Worm (Caenorhabditis elegans) whole organism, L4/young adult: ENCODE results near the gene cthd-1.

Source experiments
- W03F9.2 ChIP-seq: fragments of 150-350 bp; optimal IDR thresholded peaks from 2 replicates; lab custom pipeline; 2014; ENCODE audit warnings: missing biosample characterization, missing genetic modification characterization
- dao-5 ChIP-seq: sonication (generic microtip); optimal IDR thresholded peaks from 2 replicates; lab custom pipeline; 2016; ENCODE audit warnings: missing genotype, missing genetic modification characterization, moderate library complexity, missing compliant biosample characterization
- him-1 ChIP-seq: sonication (generic microtip); optimal IDR thresholded peaks from 2 replicates; lab custom pipeline; 2016; ENCODE audit warnings: missing genotype, missing genetic modification reagents, missing genetic modification characterization, missing compliant biosample characterization

The cthd-1 gene

DNA sequence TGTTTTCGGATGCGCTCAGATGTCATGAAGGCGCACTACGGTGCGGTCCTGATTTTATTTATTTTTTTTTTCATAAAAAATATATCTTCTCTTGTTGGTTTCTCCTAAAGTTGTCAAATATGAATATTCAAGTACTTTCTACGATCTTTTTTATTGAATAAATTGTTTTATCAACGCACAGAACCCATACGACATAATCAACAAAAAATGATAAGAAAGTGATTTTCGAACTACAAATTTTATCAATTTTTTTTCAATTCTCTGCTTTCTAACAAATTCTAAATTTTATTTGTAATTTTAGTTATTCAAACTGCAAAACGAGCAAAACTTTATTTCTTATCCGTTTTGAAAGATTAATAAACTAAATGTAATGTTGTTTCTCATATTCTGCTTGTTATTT is 23.8 kb downstream of the cthd-1 start:
- TF ChIP-seq dao-5, result no peak
- TF ChIP-seq him-1, result no peak
- no peak for TF ChIP-seq W03F9.2 (tag; lab: Kevin White, UChicago)

DNA sequence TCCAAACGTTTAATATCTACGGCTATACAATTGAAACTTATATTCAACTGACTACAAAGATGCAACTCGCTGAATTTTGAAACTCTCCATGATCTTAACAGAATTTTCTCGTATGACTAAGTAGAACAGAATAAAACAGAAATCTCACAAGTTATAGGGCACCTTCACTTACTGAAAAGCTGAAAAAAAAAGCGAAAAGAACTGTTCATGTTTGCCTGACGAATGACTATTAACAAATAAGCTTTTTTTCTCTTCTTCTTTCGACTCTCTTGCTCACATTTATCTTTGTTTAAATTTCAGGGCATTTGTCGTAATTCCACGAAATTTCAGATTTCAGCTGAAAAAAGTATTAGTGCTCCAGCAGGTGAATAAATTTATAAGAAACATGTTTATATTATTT is 24.7 kb downstream of the cthd-1 start, which contains the start of gene xbx-6:
Gene xbx-6 (plus strand): TSS at position 301 of the 400 bp plus-strand sequence.
- TF ChIP-seq W03F9.2 (tag; lab: Kevin White, UChicago), result no peak
- TF ChIP-seq dao-5, result no peak
- TF ChIP-seq him-1, result no peak

DNA sequence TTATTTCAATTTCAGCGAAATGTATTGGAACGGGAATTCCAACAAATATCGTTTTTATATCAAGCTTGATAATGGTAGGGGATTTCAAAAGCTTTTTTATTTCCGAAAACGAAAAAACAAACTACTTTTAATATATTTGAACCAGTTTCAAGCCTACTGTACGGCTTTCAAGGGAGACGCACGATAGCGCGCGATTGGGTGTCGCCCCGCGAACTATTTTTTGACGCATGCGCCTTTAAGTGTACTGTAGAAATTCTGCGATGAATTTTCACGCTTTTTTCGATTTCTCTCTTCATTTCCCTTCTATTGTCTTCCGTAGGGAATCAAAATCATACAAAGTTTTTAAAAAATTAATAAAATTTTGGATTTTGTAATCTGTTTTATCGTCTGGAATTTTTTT is 25.5 kb downstream of the cthd-1 start:
- no peak for TF ChIP-seq dao-5

DNA sequence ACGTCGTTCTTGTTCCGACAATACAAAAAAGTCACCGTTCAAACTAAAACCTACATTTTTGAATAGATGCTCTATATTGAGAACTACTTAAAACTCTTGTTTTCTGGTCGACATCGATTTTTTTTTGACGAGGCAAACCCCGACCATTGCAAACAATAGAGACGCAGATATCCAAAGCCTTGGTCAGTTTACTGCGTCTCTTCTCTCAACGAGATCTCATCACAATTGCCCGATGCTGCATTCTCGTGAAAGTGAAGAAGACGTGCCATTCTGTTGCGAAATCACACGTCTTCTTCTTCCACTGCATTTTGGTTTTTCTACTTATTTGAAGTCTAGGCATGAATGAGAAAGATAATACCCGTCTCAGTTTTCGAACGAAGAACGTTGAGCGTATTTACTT is 26.3 kb downstream of the cthd-1 start:
- TF ChIP-seq him-1 (no peak), dao-5 (no peak), W03F9.2 (tag; lab: Kevin White, UChicago) (no peak)

DNA sequence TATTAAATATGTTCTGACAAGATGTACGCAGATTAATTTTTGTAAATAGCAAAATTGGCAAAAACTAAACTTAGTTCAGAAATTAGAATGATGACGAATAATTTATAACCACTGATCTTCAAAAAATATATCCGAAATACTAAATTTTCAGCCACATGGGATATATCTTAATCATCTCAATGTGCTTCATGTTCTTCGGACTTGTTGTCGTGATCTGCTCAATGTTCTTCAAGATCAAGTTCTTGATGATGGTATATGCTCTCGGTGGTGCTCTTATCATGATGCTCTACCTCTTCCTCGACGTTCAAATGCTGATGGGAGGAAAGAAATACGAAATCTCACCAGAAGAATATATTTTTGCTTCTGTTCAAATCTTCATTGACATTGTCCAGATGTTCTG is 28.5 kb downstream of the cthd-1 start:
- TF ChIP-seq dao-5 (no peak), him-1 (no peak), W03F9.2 (tag; lab: Kevin White, UChicago) (no peak)

DNA sequence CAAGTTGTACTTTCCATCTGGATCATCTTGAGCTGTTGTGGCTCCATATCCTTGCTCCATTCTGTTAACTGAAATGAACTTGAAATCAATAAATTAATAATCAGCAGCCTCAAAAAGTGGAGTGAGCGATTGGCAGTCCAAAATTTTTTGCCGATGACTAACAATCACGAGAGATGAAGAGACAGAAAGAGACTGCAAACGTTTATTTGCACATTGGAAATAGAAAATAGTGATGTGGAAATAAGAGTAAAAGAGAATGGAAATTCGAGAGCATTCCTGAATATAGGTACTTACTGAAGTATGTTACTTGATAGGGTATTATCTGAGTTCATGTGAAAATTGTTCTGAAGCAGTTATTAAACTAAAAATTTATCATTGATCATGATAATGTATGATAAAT is 31.7 kb downstream of the cthd-1 start, which contains the start of gene tag-120:
Gene tag-120 (minus strand): TSS at position 68 of the 400 bp plus-strand sequence.
- TF ChIP-seq dao-5 (no peak), him-1 (no peak), W03F9.2 (tag; lab: Kevin White, UChicago) (no peak)

DNA sequence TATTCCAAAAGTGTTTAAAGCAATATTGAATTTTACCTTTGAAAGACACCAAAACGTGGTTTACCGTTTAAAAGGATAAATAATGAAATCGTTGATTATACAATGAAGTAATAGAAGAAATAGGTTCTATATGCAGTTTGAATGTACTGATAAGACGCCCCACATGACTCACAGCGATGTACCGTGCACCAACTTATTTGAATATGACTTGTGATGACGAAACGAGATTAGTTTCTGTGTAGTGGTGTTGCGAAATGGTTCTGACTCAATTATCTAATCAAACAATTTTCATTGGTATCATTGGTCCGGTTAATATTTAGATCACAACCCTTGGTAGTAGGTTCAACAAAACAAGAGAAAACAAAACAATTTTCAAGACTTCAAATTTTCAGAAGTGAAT is 33.1 kb downstream of the cthd-1 start:
- no peak for TF ChIP-seq dao-5
- no peak for TF ChIP-seq W03F9.2 (tag; lab: Kevin White, UChicago)
- no peak for TF ChIP-seq him-1

DNA sequence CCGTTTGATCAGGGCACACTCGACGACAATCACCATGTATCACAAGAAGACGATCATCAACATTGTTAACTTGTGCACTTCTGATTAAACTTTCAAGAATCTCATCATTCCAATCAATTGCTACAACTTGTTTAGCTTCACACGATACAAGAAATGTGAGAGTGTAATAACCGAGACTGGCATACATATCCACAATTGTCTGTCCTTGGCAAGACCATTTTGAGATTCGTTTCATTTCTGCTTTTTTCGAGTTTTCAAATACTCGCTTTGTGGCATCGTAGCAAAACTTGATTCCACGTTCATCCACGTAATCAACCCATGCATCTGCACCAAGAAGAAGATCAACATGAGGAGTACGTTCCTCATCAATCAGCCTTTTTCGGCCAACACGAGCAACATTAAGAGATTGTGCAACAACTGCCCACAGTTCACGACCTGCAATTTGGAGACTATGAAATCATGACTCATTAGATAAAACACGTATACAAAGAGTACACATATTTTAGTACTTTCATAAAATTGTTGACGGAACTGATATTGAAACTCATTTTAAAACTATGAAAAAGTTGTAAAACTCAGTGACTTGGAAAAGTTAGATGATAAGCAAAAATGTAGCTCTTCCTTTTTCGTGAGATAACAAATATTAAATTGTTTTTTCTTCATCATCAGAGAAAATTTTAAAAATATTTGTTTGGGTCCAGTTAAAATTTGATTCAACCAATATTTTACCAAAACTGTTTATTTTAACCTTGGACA is 34.5 kb downstream of the cthd-1 start:
- TF ChIP-seq W03F9.2 (tag; lab: Kevin White, UChicago) (no peak), him-1 (no peak), dao-5 (no peak)

DNA sequence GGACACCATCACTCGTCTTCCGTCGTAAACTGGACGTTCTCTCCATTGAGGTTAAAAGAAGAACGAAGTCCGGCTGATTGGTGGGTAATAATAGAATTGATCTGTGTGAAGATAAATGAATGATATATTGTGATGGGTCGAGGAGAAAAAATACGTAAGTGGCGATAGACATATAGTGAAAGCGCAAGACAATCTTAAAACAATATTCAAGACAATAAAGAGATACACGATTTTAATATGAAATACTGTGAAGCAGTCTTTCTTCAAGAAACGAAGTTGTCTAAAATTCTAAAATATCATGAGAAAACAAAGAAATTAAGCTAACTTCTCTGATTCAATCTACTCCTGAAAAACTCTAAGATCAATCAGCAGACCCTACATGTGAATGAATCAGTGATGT is 35.5 kb downstream of the cthd-1 start, which contains the start of gene F40F9.10:
Gene F40F9.10 (minus strand): TSS at position 101 of the 400 bp plus-strand sequence.
- no peak for TF ChIP-seq him-1
- no peak for TF ChIP-seq dao-5
- no peak for TF ChIP-seq W03F9.2 (tag; lab: Kevin White, UChicago)

DNA sequence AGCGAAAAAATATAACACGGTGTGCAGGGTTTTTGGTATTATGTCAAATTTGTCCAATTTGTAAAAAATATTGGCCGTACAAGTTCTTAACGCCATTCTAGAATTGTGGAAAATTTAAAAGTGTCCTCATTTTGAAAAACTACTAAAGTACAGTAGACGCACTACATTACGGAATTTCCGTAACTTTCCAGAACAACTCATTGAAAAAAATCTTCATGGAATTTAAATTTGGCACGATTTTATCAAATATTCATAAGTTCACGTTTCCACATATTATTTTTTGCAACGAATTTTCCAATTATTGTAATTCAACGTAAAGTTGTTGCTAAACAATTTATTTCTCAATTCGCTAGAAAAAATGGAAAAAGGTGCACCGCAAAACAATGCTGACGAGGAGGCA is 36.8 kb downstream of the cthd-1 start, which contains the start of gene F40F9.3:
Gene F40F9.3 (plus strand): TSS at position 301 of the 400 bp plus-strand sequence.
- TF ChIP-seq W03F9.2 (tag; lab: Kevin White, UChicago) (no peak), him-1 (no peak), dao-5 (no peak)

DNA sequence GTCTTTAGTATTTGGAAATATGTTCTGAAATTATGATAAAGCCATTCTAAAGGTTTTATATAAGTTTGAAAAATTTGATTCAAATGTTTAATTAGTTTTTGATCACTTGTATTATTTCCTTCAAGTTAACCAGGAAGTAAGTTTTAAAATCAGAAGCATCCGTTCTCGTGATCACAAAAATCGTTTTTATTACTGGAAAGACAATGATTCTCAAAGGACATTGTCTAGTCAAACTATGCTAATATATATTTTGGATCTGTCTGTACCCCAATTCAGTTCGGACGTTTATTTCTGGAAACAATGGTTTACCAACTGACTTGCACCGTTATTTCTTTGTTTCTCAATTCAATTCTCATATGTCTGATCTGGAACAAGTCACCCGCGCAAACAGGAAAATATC is 38.3 kb downstream of the cthd-1 start, which contains the start of gene str-188:
Gene str-188 (plus strand): TSS at position 301 of the 400 bp plus-strand sequence.
- no peak for TF ChIP-seq W03F9.2 (tag; lab: Kevin White, UChicago)
- TF ChIP-seq him-1, result no peak
- no peak for TF ChIP-seq dao-5

DNA sequence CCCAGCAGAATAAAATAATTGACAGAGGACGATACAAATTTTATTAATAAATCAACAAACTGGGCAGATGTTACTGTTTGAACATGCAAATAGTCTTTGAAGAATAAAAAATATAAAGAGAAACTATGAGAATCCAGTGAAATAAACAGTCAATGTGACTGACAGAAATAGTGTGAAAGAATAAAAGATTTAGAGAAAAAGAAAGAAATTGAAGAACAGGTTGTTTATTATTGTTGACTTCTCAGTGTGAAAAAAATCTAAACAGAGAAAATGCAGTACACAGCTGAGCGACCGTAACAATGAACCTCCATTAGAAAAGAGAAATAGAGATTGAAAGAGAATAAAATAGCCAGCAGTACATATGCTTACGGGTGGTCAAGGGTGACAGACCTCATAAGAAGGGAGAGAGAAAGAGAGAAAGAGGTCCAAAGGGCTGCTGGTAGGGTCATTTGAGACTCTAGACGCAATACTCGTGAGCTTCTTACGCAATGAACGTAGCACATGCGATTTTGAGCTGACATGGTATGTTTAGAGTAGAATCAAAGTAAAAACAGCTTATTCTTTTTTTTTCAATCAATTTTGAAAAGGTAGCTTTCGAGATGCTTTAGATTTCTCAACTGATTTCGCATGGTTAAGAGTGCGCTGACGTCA is 46.1 kb downstream of the cthd-1 start, which contains the start of gene slcr-46.3:
Gene slcr-46.3 (minus strand): TSS at position 86 of the 651 bp plus-strand sequence.
- no peak for TF ChIP-seq W03F9.2 (tag; lab: Kevin White, UChicago)
- no peak for TF ChIP-seq him-1
- TF ChIP-seq dao-5, result no peak

DNA sequence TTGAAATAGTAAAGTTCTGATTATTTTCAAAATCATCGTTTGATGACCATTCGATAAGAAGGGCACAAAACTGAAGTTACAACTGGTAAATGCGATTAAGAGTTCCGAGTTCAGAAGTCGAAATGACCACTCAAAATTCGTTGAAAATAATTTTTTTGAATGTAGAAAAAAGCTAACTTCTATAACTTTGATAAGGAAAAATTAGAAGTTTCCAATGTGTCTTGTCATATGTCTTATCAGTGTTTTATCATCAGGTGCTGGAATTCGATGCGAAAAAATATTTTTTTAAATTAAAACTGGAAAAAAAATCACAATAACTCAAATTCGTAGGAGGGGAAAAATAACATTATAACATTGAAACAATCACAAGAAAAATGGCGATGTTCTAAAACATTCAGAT is 47.6 kb downstream of the cthd-1 start:
- TF ChIP-seq W03F9.2 (tag; lab: Kevin White, UChicago), result no peak
- no peak for TF ChIP-seq him-1
- TF ChIP-seq dao-5, result no peak
